Worm (Caenorhabditis elegans): ENCODE results near the gene men-1.
A peak's percentile ranks its signal among the peaks of the same experiment; 100 is the strongest.

The men-1 gene

DNA sequence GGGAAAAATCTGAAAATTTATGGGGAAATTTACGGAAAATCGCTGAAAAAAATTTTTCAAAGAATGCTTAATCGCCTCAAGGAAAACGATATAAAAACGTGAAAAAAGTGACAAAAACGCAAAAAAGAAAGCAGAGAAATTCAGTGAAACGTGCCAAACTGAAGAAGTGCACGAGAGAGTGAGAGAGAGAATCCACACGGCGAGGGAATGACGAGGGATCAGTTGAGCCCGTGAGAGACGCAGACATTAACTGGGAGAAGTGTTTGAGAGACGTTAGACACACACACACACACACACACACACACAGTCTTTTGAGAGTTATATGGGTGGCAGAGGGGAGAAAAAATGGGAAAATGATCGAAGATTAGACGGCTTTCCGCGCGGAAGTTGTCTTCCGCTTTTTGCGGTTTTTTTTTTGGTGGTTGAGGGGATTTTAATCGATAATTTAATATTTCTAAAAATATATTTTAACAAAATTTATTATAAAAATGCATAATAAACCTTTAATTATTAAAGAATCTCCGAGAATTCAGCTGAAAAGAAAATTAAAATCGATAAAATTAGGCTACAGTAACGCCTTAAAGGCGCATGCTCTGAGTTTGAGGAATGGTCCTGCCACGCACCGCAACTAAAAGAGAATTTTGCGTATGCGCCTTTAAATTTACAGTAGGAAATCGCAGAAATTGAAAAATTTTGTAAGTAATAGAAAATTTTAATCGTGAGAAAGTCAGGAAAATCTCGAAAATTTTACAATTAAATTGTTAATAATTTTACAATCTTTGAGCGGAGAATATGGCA lies 10.7 kb upstream of the men-1 start:
- TF ChIP-seq W03F9.2 (tag; optimal IDR thresholded peaks at IDR 0.05) (peak; percentile 37), dao-5 (tag; optimal IDR thresholded peaks at IDR 0.05) (no peak), him-1 (tag; optimal IDR thresholded peaks at IDR 0.05) (no peak)

DNA sequence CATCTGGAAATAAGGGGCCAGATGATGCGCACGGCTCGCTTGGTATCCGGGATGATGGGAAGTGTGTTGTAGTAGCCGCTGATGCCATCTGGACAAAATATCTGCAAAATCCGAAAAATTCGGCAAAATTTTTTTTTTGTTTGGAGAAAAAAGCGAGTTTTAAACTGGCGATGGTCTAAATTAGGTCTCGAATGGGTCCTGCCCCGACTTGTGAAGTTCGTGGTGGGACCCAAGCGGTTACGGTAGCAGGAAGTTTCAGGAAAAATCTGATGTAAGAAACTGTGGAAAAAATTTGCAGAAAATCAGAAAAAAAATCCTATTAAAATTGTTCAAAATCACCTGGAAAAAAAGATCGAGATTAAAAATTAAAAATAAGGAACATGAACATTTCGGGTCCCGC lies 9.6 kb upstream of the men-1 start, which contains the start of gene jmjd-2:
TSS of gene jmjd-2 (minus strand) at position 101 of the 400 bp plus-strand sequence.
- TF ChIP-seq W03F9.2 (tag; optimal IDR thresholded peaks at IDR 0.05) (no peak), dao-5 (tag; optimal IDR thresholded peaks at IDR 0.05) (no peak), him-1 (tag; optimal IDR thresholded peaks at IDR 0.05) (no peak)

DNA sequence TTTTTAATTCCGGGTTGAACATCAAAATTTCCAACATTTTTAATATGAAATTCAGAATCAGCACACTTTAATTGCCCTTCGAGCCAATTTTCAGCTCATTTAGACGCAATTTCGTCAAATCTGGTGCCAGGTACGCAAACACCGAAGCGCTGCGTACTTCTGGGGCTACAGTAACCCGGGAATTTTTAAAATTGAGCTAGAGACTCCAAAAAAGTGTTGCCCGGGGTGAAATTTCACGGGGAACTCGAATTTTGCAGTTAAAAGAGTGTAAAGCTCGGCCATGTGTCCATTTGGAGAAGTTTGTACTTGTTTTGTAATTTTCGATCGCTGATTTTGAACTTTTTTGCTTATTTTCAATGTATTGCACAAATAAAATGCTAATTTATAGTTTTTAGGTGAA lies 8.3 kb upstream of the men-1 start:
- no peak for TF ChIP-seq dao-5 (tag; optimal IDR thresholded peaks at IDR 0.05)
- no peak for TF ChIP-seq W03F9.2 (tag; optimal IDR thresholded peaks at IDR 0.05)
- no peak for TF ChIP-seq him-1 (tag; optimal IDR thresholded peaks at IDR 0.05)

DNA sequence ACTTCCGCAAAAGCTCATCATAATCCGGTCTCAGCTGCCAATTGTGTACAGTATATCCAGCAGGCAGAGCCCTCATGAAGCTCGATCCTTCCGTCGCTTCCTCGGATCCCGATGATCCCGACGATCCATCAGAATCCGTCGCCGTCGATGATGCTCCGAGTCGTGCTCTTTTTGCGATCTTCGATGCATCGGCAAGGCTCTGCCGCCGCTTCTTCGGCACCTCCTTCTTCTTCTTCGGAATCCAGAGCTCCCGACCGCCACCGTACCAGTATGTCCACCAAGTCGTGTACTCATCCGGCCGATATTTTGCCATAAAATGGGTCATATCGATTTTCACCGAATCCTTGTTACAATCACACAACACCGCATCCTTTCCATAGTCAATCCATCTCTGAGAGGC lies 6.0 kb upstream of the men-1 start:
- TF ChIP-seq dao-5 (tag; optimal IDR thresholded peaks at IDR 0.05) (no peak), W03F9.2 (tag; optimal IDR thresholded peaks at IDR 0.05) (no peak), him-1 (tag; optimal IDR thresholded peaks at IDR 0.05) (no peak)

DNA sequence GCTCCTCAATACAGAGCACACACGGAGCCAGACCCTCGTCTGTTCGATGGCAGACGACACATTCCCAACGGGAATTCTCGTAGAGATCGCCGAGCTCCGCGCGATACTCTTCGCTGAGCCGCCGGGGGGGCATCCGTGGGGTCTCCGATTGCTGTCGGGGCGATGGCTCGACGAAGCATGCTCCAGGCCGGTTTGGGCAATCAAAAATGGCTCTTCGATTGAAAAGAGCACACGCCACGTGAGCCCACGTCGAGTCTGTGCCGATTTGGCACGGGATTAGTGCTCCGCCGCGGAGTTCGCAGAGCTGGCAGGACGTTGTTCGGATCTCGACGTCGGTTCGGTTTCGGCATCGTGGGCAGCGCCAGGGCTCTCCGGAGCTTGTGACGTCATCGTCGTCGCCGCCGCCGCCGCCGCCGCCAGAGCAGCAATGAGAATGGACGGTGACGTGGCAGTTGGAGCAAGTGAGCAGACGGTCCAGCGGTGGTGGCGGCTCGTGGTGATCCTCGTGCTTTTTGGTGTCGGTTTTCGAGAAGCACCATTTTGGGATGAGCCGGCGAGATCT lies 3.4 kb upstream of the men-1 start:
- TF ChIP-seq W03F9.2 (tag; optimal IDR thresholded peaks at IDR 0.05) (no peak), him-1 (tag; optimal IDR thresholded peaks at IDR 0.05) (no peak), dao-5 (tag; optimal IDR thresholded peaks at IDR 0.05) (no peak)

DNA sequence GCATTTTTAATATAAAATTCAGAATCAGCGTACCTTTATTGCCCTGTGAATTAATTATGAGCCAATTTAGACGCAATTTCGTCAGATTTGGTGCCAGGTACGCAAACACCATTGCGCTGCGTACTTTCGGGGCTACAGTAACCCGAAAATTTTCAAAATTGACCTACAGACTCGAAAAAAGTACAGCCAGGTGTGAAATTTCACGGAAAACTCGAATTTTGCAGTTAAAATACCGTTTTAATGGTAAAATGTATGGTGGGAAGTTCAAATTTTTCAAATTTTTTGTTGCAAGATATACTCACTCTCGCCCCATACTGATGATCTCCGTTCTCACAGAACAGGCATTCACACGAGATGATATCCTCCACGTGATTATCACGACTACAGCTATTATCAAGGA lies 2.6 kb upstream of the men-1 start:
- TF ChIP-seq W03F9.2 (tag; optimal IDR thresholded peaks at IDR 0.05): no peak

DNA sequence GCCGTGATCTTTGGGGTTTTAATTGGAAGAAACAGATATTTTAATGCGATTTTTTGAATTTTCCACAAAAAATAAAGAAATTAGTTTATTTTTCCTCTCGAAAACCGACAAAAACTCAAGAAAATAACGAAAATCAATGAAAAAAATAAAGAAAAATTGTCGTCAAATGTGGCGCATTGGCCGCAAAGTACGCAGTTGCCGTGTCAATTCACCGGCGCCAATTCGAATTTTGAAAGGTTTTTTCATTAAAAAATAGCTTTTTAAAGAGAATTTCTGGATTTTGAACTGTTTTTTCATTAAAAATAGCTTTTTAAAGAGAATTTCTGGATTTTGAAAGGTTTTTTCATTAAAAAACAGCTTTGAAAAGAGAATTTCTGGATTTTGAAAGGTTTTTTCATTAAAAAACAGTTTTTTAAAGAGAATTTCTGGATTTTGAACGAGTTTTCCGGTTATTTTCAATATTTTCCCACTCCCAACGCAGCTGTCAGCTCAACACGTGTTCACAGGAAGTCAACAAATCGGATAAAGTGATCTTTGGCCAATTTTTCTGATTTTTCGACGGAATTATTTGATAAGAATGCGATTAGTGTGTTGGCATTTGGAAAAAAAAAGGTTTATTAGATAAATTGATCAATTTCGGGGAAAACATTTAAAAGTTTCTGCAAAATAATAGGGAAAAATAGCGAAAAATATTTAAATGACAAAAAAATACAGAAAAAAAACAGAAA lies 619 bp upstream of the men-1 start:
- TF ChIP-seq him-1 (tag; optimal IDR thresholded peaks at IDR 0.05): no peak
- TF ChIP-seq W03F9.2 (tag; optimal IDR thresholded peaks at IDR 0.05): no peak
- no peak for TF ChIP-seq dao-5 (tag; optimal IDR thresholded peaks at IDR 0.05)

DNA sequence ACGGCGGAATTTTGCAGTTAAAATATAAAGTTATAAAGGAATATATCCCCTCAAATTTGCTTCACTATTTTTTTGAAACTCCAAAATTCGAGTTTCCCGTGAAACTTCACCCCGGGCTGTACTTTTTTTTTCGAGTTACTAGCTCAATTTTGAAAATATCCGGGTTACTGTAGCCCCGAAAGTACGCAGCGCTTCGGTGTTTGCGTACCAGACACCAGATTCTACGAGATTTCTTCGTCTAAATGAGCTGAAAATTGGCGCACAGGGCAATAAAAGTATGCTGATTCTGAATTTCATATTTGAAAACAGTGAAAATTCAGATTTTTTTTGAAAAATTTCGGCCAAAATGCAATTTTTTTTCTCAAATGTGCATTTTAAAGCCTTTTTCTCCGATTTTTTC lies 3.0 kb downstream of the men-1 start:
- TF ChIP-seq him-1 (tag; optimal IDR thresholded peaks at IDR 0.05) (no peak), dao-5 (tag; optimal IDR thresholded peaks at IDR 0.05) (no peak), W03F9.2 (tag; optimal IDR thresholded peaks at IDR 0.05) (no peak)

DNA sequence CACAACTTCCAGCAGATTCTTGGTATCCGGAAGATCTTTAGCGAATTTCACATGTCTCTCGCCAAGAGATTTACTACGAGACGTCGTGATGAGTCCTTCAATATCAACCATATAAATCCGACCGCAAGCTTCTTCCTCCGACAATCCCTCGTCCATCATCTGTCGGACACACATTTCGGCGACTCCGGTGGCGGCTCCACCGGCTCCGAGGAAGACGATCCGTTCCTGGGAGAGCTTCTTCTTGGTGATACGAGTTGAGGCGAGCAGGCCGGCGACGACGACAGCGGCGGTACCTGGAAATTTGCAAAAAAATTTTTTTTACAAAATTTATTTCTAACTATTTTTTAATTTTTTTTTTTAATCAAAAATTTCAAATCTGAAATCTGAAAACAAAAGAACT lies 3.8 kb downstream of the men-1 start:
- TF ChIP-seq dao-5 (tag; optimal IDR thresholded peaks at IDR 0.05): no peak
- TF ChIP-seq him-1 (tag; optimal IDR thresholded peaks at IDR 0.05): no peak
- TF ChIP-seq W03F9.2 (tag; optimal IDR thresholded peaks at IDR 0.05): no peak

DNA sequence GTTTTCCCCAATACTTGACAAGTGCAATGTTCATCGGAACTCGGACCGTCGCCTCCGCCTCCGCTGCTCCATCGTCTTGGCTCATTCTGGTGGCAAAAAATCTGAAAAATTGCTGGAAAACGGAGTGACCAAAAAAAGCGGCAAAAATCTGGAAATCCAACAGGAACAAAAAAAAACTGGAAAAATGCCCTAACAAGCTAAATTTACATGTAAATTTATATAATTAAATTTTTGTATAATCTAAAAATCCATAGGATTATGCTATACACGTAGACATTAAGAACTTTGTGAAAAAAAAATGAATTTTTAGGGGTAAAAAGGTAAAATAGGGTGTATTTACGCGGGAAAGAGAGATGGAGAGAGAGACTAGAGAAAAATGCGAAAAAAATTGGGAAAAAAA lies 7.7 kb downstream of the men-1 start, which contains the start of gene Y48B6A.13:
TSS of gene Y48B6A.13 (minus strand) at position 101 of the 400 bp plus-strand sequence.
- TF ChIP-seq W03F9.2 (tag; optimal IDR thresholded peaks at IDR 0.05) (no peak), him-1 (tag; optimal IDR thresholded peaks at IDR 0.05) (no peak), dao-5 (tag; optimal IDR thresholded peaks at IDR 0.05) (no peak)

DNA sequence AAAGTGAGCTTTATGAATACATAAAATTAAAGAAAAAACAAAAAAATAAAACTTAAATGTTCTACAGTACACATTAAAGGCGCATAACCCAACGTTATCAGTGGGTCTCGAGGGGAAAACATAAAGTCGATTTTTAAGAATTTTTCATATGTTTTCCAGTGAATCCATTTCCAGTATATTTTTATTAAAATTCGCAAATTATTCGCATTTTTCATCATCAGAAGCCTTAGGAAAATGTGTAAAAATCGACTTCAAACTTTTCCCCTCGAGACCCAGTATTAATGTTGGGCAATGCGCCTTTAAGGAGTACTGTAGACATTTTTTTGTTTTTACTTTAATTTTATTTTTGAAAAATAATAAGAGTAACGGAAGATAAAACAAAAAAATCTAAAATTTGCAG lies 15.8 kb downstream of the men-1 start:
- no peak for TF ChIP-seq him-1 (tag; optimal IDR thresholded peaks at IDR 0.05)

DNA sequence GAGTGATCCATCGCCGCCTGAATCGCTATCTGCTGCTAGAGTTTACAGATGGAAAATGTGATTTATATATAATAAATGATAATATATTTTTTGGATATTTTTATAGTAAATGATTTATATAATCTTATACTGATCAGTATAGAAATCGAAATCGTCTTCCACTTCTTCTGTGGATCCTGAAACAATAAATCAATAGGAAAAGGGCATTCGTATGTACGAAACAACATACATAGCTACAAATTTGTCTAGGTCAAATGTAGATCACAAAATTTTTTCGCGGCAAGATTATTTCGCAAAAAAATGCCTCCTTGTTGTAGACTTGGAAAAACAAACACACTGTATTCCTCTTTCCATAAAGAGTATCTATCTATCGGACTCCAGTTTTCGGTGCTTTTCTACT lies 19.8 kb downstream of the men-1 start, which contains the start of gene Y48B6A.10:
TSS of gene Y48B6A.10 (plus strand) at position 301 of the 400 bp plus-strand sequence.
- no peak for TF ChIP-seq him-1 (tag; optimal IDR thresholded peaks at IDR 0.05)
- TF ChIP-seq W03F9.2 (tag; optimal IDR thresholded peaks at IDR 0.05): no peak
- no peak for TF ChIP-seq dao-5 (tag; optimal IDR thresholded peaks at IDR 0.05)

DNA sequence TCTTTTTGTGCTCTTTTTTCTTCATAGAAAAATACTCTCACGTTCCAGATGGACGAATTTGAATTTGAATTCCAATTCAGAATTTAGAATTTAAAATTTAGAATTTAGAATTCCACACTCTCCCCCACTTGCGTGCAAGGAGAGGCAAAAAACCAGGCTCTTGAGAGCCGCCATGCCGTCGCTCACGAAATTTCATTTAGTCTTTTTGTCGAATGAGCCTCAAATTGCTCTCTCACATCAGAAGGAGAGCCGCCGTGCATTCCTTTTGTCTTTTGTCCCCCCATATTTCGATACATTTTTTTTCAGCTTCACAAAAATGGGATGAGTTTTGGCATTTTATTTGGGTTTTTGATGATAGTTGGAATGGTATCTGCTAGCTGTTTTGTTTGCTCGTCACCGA lies 22.8 kb downstream of the men-1 start, which contains the start of gene hot-7:
TSS of gene hot-7 (plus strand) at position 301 of the 400 bp plus-strand sequence.
- no peak for TF ChIP-seq W03F9.2 (tag; optimal IDR thresholded peaks at IDR 0.05)

DNA sequence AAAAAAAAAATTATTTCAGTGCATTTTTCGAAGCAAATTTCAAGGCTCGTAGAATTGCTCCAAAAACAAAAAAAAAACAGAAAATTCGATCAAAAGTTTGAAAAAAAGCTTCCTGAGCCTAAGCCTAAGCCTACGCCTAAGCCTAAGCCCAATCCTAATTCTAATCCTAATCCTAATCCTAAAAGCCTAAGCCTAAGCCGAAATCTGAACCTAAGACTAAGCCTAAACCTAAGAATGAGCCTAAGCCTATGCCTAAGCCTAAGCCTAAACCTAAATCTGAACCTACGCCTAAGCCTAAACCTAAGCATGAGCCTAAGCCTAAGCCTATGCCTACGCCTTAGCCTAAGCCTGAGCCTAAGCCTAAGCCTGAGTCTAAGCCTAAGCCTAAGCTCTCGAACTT lies 27.7 kb downstream of the men-1 start:
- no peak for TF ChIP-seq W03F9.2 (tag; optimal IDR thresholded peaks at IDR 0.05)
- TF ChIP-seq dao-5 (tag; optimal IDR thresholded peaks at IDR 0.05): no peak
- no peak for TF ChIP-seq him-1 (tag; optimal IDR thresholded peaks at IDR 0.05)

Measured in whole organism, L4/young adult.